Fruit fly (Drosophila melanogaster) whole organism, embryonic: ENCODE data around the gene mfr.

Experiments
- B-H1 ChIP-seq: fragments of 200-800 bp; sonication (Bioruptor generic); IDR thresholded peaks from 3 replicates; pipeline ENCODE4 v1.3.6; 2022; ENCODE audit warnings: missing biosample characterization, missing genetic modification characterization
- CG11093 ChIP-seq: fragments of 200-800 bp; sonication (Bioruptor generic); IDR thresholded peaks from 3 replicates; pipeline ENCODE4 v1.3.6; 2022; ENCODE audit warnings: missing biosample characterization, missing genetic modification characterization
- CG32772 ChIP-seq: fragments of 200-800 bp; sonication (Bioruptor generic); IDR thresholded peaks from 2 replicates; pipeline ENCODE4 v1.3.6; 2022; ENCODE audit warnings: missing biosample characterization, missing genetic modification characterization
- CG33557 ChIP-seq: fragments of 200-800 bp; sonication (Bioruptor generic); optimal IDR thresholded peaks from 2 replicates; lab custom pipeline; 2019; ENCODE audit warnings: missing biosample characterization, mild to moderate bottlenecking, missing genetic modification characterization, moderate library complexity
- lilli ChIP-seq: fragments of 200-800 bp; sonication (Bioruptor generic); optimal IDR thresholded peaks from 3 replicates; lab custom pipeline; 2016; ENCODE audit warnings: missing biosample characterization, missing genetic modification characterization

DNA sequence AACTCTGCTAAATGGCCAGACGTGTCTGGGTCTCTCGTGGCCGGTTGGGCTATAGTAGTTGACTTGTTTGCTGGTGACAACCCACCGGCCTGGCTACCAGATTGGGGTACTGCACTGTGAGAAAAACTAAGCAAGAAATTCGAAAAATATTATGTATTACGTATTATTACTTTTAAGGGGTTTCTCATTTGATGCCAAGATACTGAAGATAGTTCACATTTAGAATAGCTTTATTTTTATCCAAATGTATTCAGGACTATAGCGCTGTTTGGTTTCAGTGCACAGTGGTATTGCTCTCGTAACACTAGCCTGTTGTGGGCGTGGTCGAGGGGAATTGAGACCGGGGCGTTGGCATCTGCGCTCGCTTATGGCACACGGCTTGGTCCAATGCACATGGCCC, 8.2 kb upstream of the mfr start:
- TF ChIP-seq CG11093 (no peak; the same call in 2 of the 3 replicates), lilli (GFP tag; lab: Kevin White, UChicago) (peak; percentile 64), CG33557 (GFP tag; lab: Kevin White, UChicago) (no peak), B-H1 (peak; percentile 60; the same call in 2 of the 3 replicates), CG32772 (GFP tag; lab: Robert Waterston, UW) (peak; percentile 57)
